Worm (Caenorhabditis elegans): ENCODE measurements around the gene cec-6.

DNA sequence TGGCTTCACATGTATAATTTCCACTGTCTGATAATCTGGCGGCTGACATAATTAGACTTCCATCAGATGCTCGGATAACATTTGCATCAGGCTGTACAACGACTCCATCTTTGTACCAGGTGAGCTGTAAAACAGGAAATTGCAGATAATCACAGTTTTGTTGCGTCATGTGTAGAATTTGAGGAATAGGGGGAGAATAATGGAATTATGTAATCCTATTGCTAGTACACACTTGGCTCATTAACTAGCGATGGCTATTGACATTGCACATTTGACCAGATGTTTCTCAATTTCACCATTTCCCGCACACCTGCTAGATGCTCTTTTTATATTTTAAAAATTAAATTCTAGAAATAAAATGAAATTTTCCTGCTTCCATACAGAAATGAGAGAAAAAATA, 43.2 kb upstream of the cec-6 start:
- TF ChIP-seq pqm-1 (tag; optimal IDR thresholded peaks at IDR 0.05): no peak
- no peak for TF ChIP-seq ceh-82 (tag; optimal IDR thresholded peaks at IDR 0.05)
- no peak for TF ChIP-seq nhr-28 (tag; optimal IDR thresholded peaks at IDR 0.05)
- TF ChIP-seq nhr-25 (tag; optimal IDR thresholded peaks at IDR 0.05): no peak
- TF ChIP-seq nhr-237 (tag; optimal IDR thresholded peaks at IDR 0.05): no peak
- no peak for TF ChIP-seq unc-39 (tag; optimal IDR thresholded peaks at IDR 0.05)

All from whole organism, L3 larva.